Fruit fly (Drosophila melanogaster): ENCODE data around the gene hiw.

hiw gene

dm6 chrX:15076038-15076575, 12.9 kb upstream of the hiw start, which contains the start of gene Lsd-2 (continued):
- TF ChIP-seq NC2β (GFP tag; optimal IDR thresholded peaks at IDR 0.05) (peak; percentile 26), caup (GFP tag; optimal IDR thresholded peaks at IDR 0.05; ENCODE audit: severe bottlenecking) (peak; percentile 47), NK7.1 (GFP tag; optimal IDR thresholded peaks at IDR 0.05) (no peak), sd (tag; optimal IDR thresholded peaks at IDR 0.05) (no peak), CG12942 (GFP tag; optimal IDR thresholded peaks at IDR 0.05) (no peak), CG8924 (tag; optimal IDR thresholded peaks at IDR 0.05) (no peak), sob (GFP tag; IDR thresholded peaks at IDR 0.05) (0 out of 2 replicates have a peak, but pooled peaks have one; percentile 30), CG9932 (GFP tag; IDR thresholded peaks at IDR 0.05) (peak; percentile 52), tgo (GFP tag; IDR thresholded peaks at IDR 0.05) (no peak), Pdp1 (GFP tag; optimal IDR thresholded peaks at IDR 0.05) (peak in 1 of 2 experiments; percentile 44), Sox100B (GFP tag; optimal IDR thresholded peaks at IDR 0.05) (peak; percentile 63), ind (GFP tag; optimal IDR thresholded peaks at IDR 0.05) (peak; percentile 17), CG16779 (GFP tag; IDR thresholded peaks at IDR 0.05) (no peak), chm (GFP tag; IDR thresholded peaks at IDR 0.05) (0 out of 2 replicates have a peak, but pooled peaks have one; percentile 43), CG34422 (GFP tag; IDR thresholded peaks at IDR 0.05) (0 out of 3 replicates have a peak, but pooled peaks have one; percentile 47), CG2129 (GFP tag; IDR thresholded peaks at IDR 0.05; ENCODE audit: partially characterized antibody) (no peak), CG1233 (GFP tag; optimal IDR thresholded peaks at IDR 0.05) (no peak), Dbx (GFP tag; IDR thresholded peaks at IDR 0.05) (peak; percentile 60; the same call in 1 of the 3 replicates), CG18619 (GFP tag; optimal IDR thresholded peaks at IDR 0.05) (peak; percentile 24), Abd-B (GFP tag; optimal IDR thresholded peaks at IDR 0.05) (peak; percentile 4), CG17359 (tag; optimal IDR thresholded peaks at IDR 0.05) (peak; percentile 13), CG14710 (tag; optimal IDR thresholded peaks at IDR 0.05) (peak; percentile 17), CG7745 (tag; optimal IDR thresholded peaks at IDR 0.05) (no peak), Gug (GFP tag; IDR thresholded peaks at IDR 0.05) (peak; percentile 17; the same call in 1 of the 4 replicates), CG6689 (GFP tag; IDR thresholded peaks at IDR 0.05) (no peak), gce (GFP tag; IDR thresholded peaks at IDR 0.05) (0 out of 3 replicates have a peak, but pooled peaks have one; percentile 18), CG15514 (GFP tag; optimal IDR thresholded peaks at IDR 0.05) (peak; percentile 47), MESR4 (GFP tag; optimal IDR thresholded peaks at IDR 0.05) (peak; percentile 5), CG34376 (GFP tag; optimal IDR thresholded peaks at IDR 0.05) (peak; percentile 16), gfzf (GFP tag; optimal IDR thresholded peaks at IDR 0.05) (no peak), lilli (GFP tag; optimal IDR thresholded peaks at IDR 0.05) (peak; percentile 42), HmgZ (tag; optimal IDR thresholded peaks at IDR 0.05) (peak; percentile 34), fd3F (GFP tag; optimal IDR thresholded peaks at IDR 0.05) (no peak), CG43689 (GFP tag; IDR thresholded peaks at IDR 0.05) (no peak), hkb (optimal IDR thresholded peaks at IDR 0.05) (no peak), hkb (GFP tag; IDR thresholded peaks at IDR 0.05) (peak; percentile 46; the same call in 1 of the 2 replicates), Dad (GFP tag; optimal IDR thresholded peaks at IDR 0.05) (no peak), gro (GFP tag; optimal IDR thresholded peaks at IDR 0.05) (peak; percentile 78), CG14014 (GFP tag; IDR thresholded peaks at IDR 0.05) (peak; percentile 41; the same call in 1 of the 2 replicates), CG42726 (GFP tag; IDR thresholded peaks at IDR 0.05; ENCODE audit: partially characterized antibody) (peak; percentile 50; the same call in 1 of the 2 replicates), Med (GFP tag) (peak; percentile 86), ems (GFP tag; optimal IDR thresholded peaks at IDR 0.05) (peak; percentile 37), CG2889 (GFP tag; IDR thresholded peaks at IDR 0.05) (no peak), CG9817 (tag; optimal IDR thresholded peaks at IDR 0.05) (no peak), CG4424 (GFP tag; optimal IDR thresholded peaks at IDR 0.05) (no peak), CG10209 (GFP tag; optimal IDR thresholded peaks at IDR 0.05) (no peak), ap (GFP tag; IDR thresholded peaks at IDR 0.05) (no peak), Scr (GFP tag; IDR thresholded peaks at IDR 0.05; ENCODE audit: partially characterized antibody) (no peak), cg (GFP tag; optimal IDR thresholded peaks at IDR 0.05) (peak; percentile 39), Jarid2 (GFP tag; optimal IDR thresholded peaks at IDR 0.05) (peak; percentile 90)
